Fruit fly (Drosophila melanogaster) whole organism, embryonic: Measurements from ENCODE around the gene Usp8.

ENCODE experiments used
- Atf-2 ChIP-seq: fragments of 200-800 bp; sonication (Bioruptor generic); optimal IDR thresholded peaks from 2 replicates; lab custom pipeline; 2016; ENCODE audit warnings: missing biosample characterization, missing genetic modification characterization
- CG10543 ChIP-seq: fragments of 200-800 bp; sonication (Bioruptor generic); optimal IDR thresholded peaks from 3 replicates; lab custom pipeline; 2017; ENCODE audit warnings: missing biosample characterization, mild to moderate bottlenecking, missing genetic modification characterization, moderate library complexity
- CG11560 ChIP-seq: fragments of 200-800 bp; sonication (Bioruptor generic); IDR thresholded peaks from 3 replicates; pipeline ENCODE4 v1.3.6; 2022; ENCODE audit warnings: missing biosample characterization, missing genetic modification characterization
- CG12236 ChIP-seq: fragments of 200-800 bp; sonication (Bioruptor generic); optimal IDR thresholded peaks from 2 replicates; lab custom pipeline; 2016; ENCODE audit warnings: missing biosample characterization, missing genetic modification characterization
- CG12391 ChIP-seq: fragments of 200-800 bp; sonication (Bioruptor generic); optimal IDR thresholded peaks from 3 replicates; lab custom pipeline; 2018; ENCODE audit warnings: missing biosample characterization, mild to moderate bottlenecking, missing genetic modification characterization, moderate library complexity
- CG13424 ChIP-seq: fragments of 200-800 bp; sonication (Bioruptor generic); optimal IDR thresholded peaks from 2 replicates; lab custom pipeline; 2019; ENCODE audit warnings: missing biosample characterization, mild to moderate bottlenecking, missing genetic modification characterization, moderate library complexity
- CG14965 ChIP-seq: fragments of 200-800 bp; sonication (Bioruptor generic); optimal IDR thresholded peaks from 2 replicates; lab custom pipeline; 2016; ENCODE audit warnings: missing biosample characterization, missing genetic modification characterization, borderline replicate concordance
- CG15601 ChIP-seq: fragments of 200-800 bp; sonication (Bioruptor generic); optimal IDR thresholded peaks from 3 replicates; lab custom pipeline; 2019; ENCODE audit warnings: missing biosample characterization, mild to moderate bottlenecking, missing genetic modification characterization, moderate library complexity
- CG16863 ChIP-seq: fragments of 200-800 bp; sonication (Bioruptor generic); optimal IDR thresholded peaks from 3 replicates; lab custom pipeline; 2016; ENCODE audit warnings: missing biosample characterization, missing genetic modification characterization
- CG17612 ChIP-seq: fragments of 200-800 bp; sonication (Bioruptor generic); IDR thresholded peaks from 2 replicates; pipeline ENCODE4 v1.3.6; 2022; ENCODE audit warnings: missing biosample characterization, missing genetic modification characterization
- CG18262 ChIP-seq: fragments of 200-800 bp; optimal IDR thresholded peaks from 3 replicates; lab custom pipeline; 2019; ENCODE audit warnings: missing biosample characterization, mild to moderate bottlenecking, missing genetic modification characterization, moderate library complexity
- CG3995 ChIP-seq: fragments of 200-800 bp; sonication (Bioruptor generic); optimal IDR thresholded peaks from 3 replicates; lab custom pipeline; 2016; ENCODE audit warnings: missing biosample characterization, missing genetic modification characterization
- CG4360 ChIP-seq: fragments of 200-800 bp; sonication (Bioruptor generic); IDR thresholded peaks from 2 replicates; pipeline ENCODE4 v1.3.6; 2022; ENCODE audit warnings: missing biosample characterization, missing genetic modification characterization
- CG6689 ChIP-seq: fragments of 200-800 bp; sonication (Bioruptor generic); IDR thresholded peaks from 2 replicates; pipeline ENCODE4 v1.3.6; 2022; ENCODE audit warnings: missing biosample characterization, missing genetic modification characterization
- CG6765 ChIP-seq: fragments of 200-800 bp; sonication (Bioruptor generic); optimal IDR thresholded peaks from 3 replicates; lab custom pipeline; 2017; ENCODE audit warnings: missing biosample characterization, mild to moderate bottlenecking, missing genetic modification characterization
- CG8281 ChIP-seq: fragments of 200-800 bp; sonication (Bioruptor generic); optimal IDR thresholded peaks from 2 replicates; lab custom pipeline; 2018; ENCODE audit warnings: missing biosample characterization, mild to moderate bottlenecking, missing genetic modification characterization, moderate library complexity
- CG8388 ChIP-seq: fragments of 200-800 bp; sonication (Bioruptor generic); optimal IDR thresholded peaks from 2 replicates; lab custom pipeline; 2019; ENCODE audit warnings: missing biosample characterization, mild to moderate bottlenecking, missing genetic modification characterization, moderate library complexity
- CG8924 ChIP-seq: fragments of 200-800 bp; optimal IDR thresholded peaks from 3 replicates; lab custom pipeline; 2019; ENCODE audit warnings: missing biosample characterization, mild to moderate bottlenecking, missing genetic modification characterization, moderate library complexity
- Doc3 ChIP-seq: fragments of 200-800 bp; sonication (Bioruptor generic); IDR thresholded peaks from 3 replicates; pipeline ENCODE4 v1.3.6; 2022; ENCODE audit warnings: missing biosample characterization, missing genetic modification characterization; ENCODE audit not compliant: partially characterized antibody
- Dp ChIP-seq: fragments of 200-800 bp; sonication (Bioruptor generic); optimal IDR thresholded peaks from 2 replicates; lab custom pipeline; 2018; ENCODE audit warnings: missing biosample characterization, mild to moderate bottlenecking, missing genetic modification characterization, moderate library complexity
- Fer1 ChIP-seq: fragments of 200-800 bp; sonication (Bioruptor generic); optimal IDR thresholded peaks from 2 replicates; lab custom pipeline; 2017; ENCODE audit warnings: missing biosample characterization, mild to moderate bottlenecking, missing genetic modification characterization
- GATAe ChIP-seq: fragments of 200-800 bp; sonication (Bioruptor generic); conservative IDR thresholded peaks from 2 replicates; pipeline ENCODE4 v1.3.6; 2022; ENCODE audit warnings: missing biosample characterization, missing genetic modification characterization
- HmgZ ChIP-seq: fragments of 200-800 bp; sonication (Bioruptor generic); optimal IDR thresholded peaks from 2 replicates; lab custom pipeline; 2018; ENCODE audit warnings: missing biosample characterization, mild to moderate bottlenecking, missing genetic modification characterization
- Hmx ChIP-seq: fragments of 200-800 bp; sonication (Bioruptor generic); optimal IDR thresholded peaks from 2 replicates; lab custom pipeline; 2016; ENCODE audit warnings: missing biosample characterization, missing genetic modification characterization
- Hr3 ChIP-seq: fragments of 200-800 bp; sonication (Bioruptor generic); optimal IDR thresholded peaks from 3 replicates; lab custom pipeline; 2016; ENCODE audit warnings: missing biosample characterization, missing genetic modification characterization
- Hr51 ChIP-seq, 2 experiments: fragments of 200-800 bp; sonication (Bioruptor generic); optimal IDR thresholded peaks; 2 replicates in 1 of 2; 3 replicates in 1 of 2; lab custom pipeline; 2016 to 2018; ENCODE audit warnings: missing biosample characterization in 2 of 2, missing genetic modification characterization in 2 of 2, mild to moderate bottlenecking in 1 of 2, moderate library complexity in 1 of 2
- Med ChIP-seq: fragments of 200-800 bp; sonication (Bioruptor generic); peaks from one replicate; lab custom pipeline; 2016; ENCODE audit warnings: missing biosample characterization, missing genetic modification characterization, mild to moderate bottlenecking, inconsistent platforms, moderate library complexity
- Side ChIP-seq: fragments of 200-800 bp; sonication (Bioruptor generic); optimal IDR thresholded peaks from 2 replicates; lab custom pipeline; 2016; ENCODE audit warnings: missing biosample characterization, missing genetic modification characterization
- YL-1 ChIP-seq: fragments of 200-800 bp; sonication (Bioruptor generic); optimal IDR thresholded peaks from 3 replicates; lab custom pipeline; 2017; ENCODE audit warnings: missing biosample characterization, mild to moderate bottlenecking, missing genetic modification characterization
- al ChIP-seq: fragments of 200-800 bp; sonication (Bioruptor generic); IDR thresholded peaks from 2 replicates; pipeline ENCODE4 v1.3.6; 2022; ENCODE audit warnings: missing biosample characterization, missing genetic modification characterization
- ara ChIP-seq: fragments of 200-800 bp; sonication (Bioruptor generic); IDR thresholded peaks from 2 replicates; pipeline ENCODE4 v1.3.6; 2022; ENCODE audit warnings: missing biosample characterization, missing genetic modification characterization
- bigmax ChIP-seq: fragments of 200-800 bp; sonication (Bioruptor generic); optimal IDR thresholded peaks from 2 replicates; lab custom pipeline; 2018; ENCODE audit warnings: missing biosample characterization, mild to moderate bottlenecking, missing genetic modification characterization
- cas ChIP-seq: fragments of 200-800 bp; sonication (Bioruptor generic); IDR thresholded peaks from 2 replicates; pipeline ENCODE4 v1.3.6; 2022; ENCODE audit warnings: missing biosample characterization, missing genetic modification characterization
- cg ChIP-seq: fragments of 200-800 bp; sonication (Bioruptor generic); optimal IDR thresholded peaks from 3 replicates; lab custom pipeline; 2019; ENCODE audit warnings: missing biosample characterization, mild to moderate bottlenecking, missing genetic modification characterization, moderate library complexity
- chn ChIP-seq: fragments of 200-800 bp; sonication (Bioruptor generic); optimal IDR thresholded peaks from 2 replicates; lab custom pipeline; 2016; ENCODE audit warnings: missing biosample characterization, missing genetic modification characterization
- corto ChIP-seq: fragments of 200-800 bp; sonication (Bioruptor generic); optimal IDR thresholded peaks from 2 replicates; lab custom pipeline; 2016; ENCODE audit warnings: missing biosample characterization, mild to moderate bottlenecking, missing genetic modification characterization, moderate library complexity
- disco-r ChIP-seq: fragments of 200-800 bp; sonication (Bioruptor generic); optimal IDR thresholded peaks from 2 replicates; lab custom pipeline; 2016; ENCODE audit warnings: missing biosample characterization, missing genetic modification characterization
- esg ChIP-seq: fragments of 200-800 bp; sonication (Bioruptor generic); conservative IDR thresholded peaks from 2 replicates; pipeline ENCODE4 v1.3.6; 2022; ENCODE audit warnings: missing biosample characterization, missing genetic modification characterization
- gro ChIP-seq: fragments of 200-800 bp; sonication (Bioruptor generic); optimal IDR thresholded peaks from 2 replicates; lab custom pipeline; 2016; ENCODE audit warnings: missing biosample characterization, missing genetic modification characterization
- jing ChIP-seq: fragments of 200-800 bp; sonication (Bioruptor generic); optimal IDR thresholded peaks from 2 replicates; lab custom pipeline; 2018; ENCODE audit warnings: missing biosample characterization, mild to moderate bottlenecking, missing genetic modification characterization
- jumu ChIP-seq: fragments of 200-800 bp; sonication (Bioruptor generic); optimal IDR thresholded peaks from 3 replicates; lab custom pipeline; 2016; ENCODE audit warnings: missing biosample characterization, missing genetic modification characterization
- lilli ChIP-seq: fragments of 200-800 bp; sonication (Bioruptor generic); optimal IDR thresholded peaks from 3 replicates; lab custom pipeline; 2016; ENCODE audit warnings: missing biosample characterization, missing genetic modification characterization
- nmo ChIP-seq: fragments of 200-800 bp; sonication (Bioruptor generic); optimal IDR thresholded peaks from 2 replicates; lab custom pipeline; 2018; ENCODE audit warnings: missing biosample characterization, mild to moderate bottlenecking, missing genetic modification characterization, moderate library complexity
- onecut ChIP-seq: fragments of 200-800 bp; sonication (Bioruptor generic); IDR thresholded peaks from 2 replicates; pipeline ENCODE4 v1.3.6; 2022; ENCODE audit warnings: missing biosample characterization, missing genetic modification characterization
- phol ChIP-seq: fragments of 200-800 bp; sonication (Bioruptor generic); optimal IDR thresholded peaks from 3 replicates; lab custom pipeline; 2018; ENCODE audit warnings: missing biosample characterization, mild to moderate bottlenecking, missing genetic modification characterization, moderate library complexity
- repo ChIP-seq: fragments of 200-800 bp; sonication (Bioruptor generic); optimal IDR thresholded peaks from 2 replicates; lab custom pipeline; 2016; ENCODE audit warnings: missing biosample characterization, missing genetic modification characterization
- row ChIP-seq: fragments of 200-800 bp; sonication (Bioruptor generic); IDR thresholded peaks from 3 replicates; pipeline ENCODE4 v1.3.6; 2022; ENCODE audit warnings: missing biosample characterization, missing genetic modification characterization
- scrt ChIP-seq: fragments of 200-800 bp; sonication (Bioruptor generic); optimal IDR thresholded peaks from 2 replicates; lab custom pipeline; 2018; ENCODE audit warnings: missing biosample characterization, mild to moderate bottlenecking, missing genetic modification characterization, moderate library complexity
- sens-2 ChIP-seq: fragments of 200-800 bp; sonication (Bioruptor generic); IDR thresholded peaks from 2 replicates; pipeline ENCODE4 v1.3.6; 2022; ENCODE audit warnings: missing biosample characterization, missing genetic modification characterization
- wek ChIP-seq: fragments of 200-800 bp; sonication (Bioruptor generic); optimal IDR thresholded peaks from 3 replicates; lab custom pipeline; 2018; ENCODE audit warnings: missing biosample characterization, mild to moderate bottlenecking, missing genetic modification characterization, moderate library complexity

Gene Usp8

dm6 chr3R:21186606-21187393, 52.7 kb downstream of the Usp8 start (continued):
- TF ChIP-seq CG10543 (GFP tag; lab: Kevin White, UChicago) (no peak), scrt (GFP tag; lab: Kevin White, UChicago) (peak; percentile 61), jumu (GFP tag; lab: Kevin White, UChicago) (no peak), esg (GFP tag; lab: Robert Waterston, UW) (0 out of 2 replicates have a peak, but pooled peaks have one; percentile 5), ara (GFP tag; lab: Robert Waterston, UW) (no peak), CG14965 (GFP tag; lab: Kevin White, UChicago) (no peak), row (GFP tag; lab: Robert Waterston, UW) (peak; percentile 85), cas (GFP tag; lab: Robert Waterston, UW) (no peak), Hmx (GFP tag; lab: Kevin White, UChicago) (no peak), CG17612 (GFP tag; lab: Robert Waterston, UW) (no peak), repo (no peak), Dp (no peak), Hr3 (GFP tag; lab: Kevin White, UChicago) (peak; percentile 3), onecut (GFP tag; lab: Robert Waterston, UW) (no peak; the same call in 1 of the 2 replicates), al (GFP tag; lab: Robert Waterston, UW) (no peak), disco-r (GFP tag; lab: Kevin White, UChicago) (no peak), CG4360 (GFP tag; lab: Robert Waterston, UW) (no peak), corto (GFP tag; lab: Kevin White, UChicago) (no peak), CG8281 (tag; lab: Kevin White, UChicago) (no peak), lilli (GFP tag; lab: Kevin White, UChicago) (no peak), chn (GFP tag; lab: Kevin White, UChicago) (peak; percentile 20), CG8924 (tag; lab: Kevin White, UChicago) (no peak), Med (GFP tag; lab: Kevin White, UChicago) (peak; percentile 39), GATAe (GFP tag; lab: Robert Waterston, UW) (no peak), CG16863 (GFP tag; lab: Kevin White, UChicago) (peak; percentile 28), Atf-2 (GFP tag; lab: Kevin White, UChicago) (peak; percentile 23), CG12391 (tag; lab: Kevin White, UChicago) (peak; percentile 46), sens-2 (GFP tag; lab: Robert Waterston, UW) (no peak), CG12236 (GFP tag; lab: Kevin White, UChicago) (no peak), bigmax (GFP tag; lab: Kevin White, UChicago) (no peak), jing (GFP tag; lab: Kevin White, UChicago) (no peak), wek (GFP tag; lab: Kevin White, UChicago) (no peak), CG18262 (peak; percentile 38), CG6689 (peak; percentile 29; the same call in 1 of the 2 replicates), CG3995 (GFP tag; lab: Kevin White, UChicago) (no peak), HmgZ (tag; lab: Kevin White, UChicago) (no peak), CG13424 (tag; lab: Kevin White, UChicago) (peak; percentile 34), Side (GFP tag; lab: Kevin White, UChicago) (no peak), phol (tag; lab: Kevin White, UChicago) (peak; percentile 50), cg (GFP tag; lab: Kevin White, UChicago) (no peak), CG8388 (GFP tag; lab: Kevin White, UChicago) (no peak), Hr51 (GFP tag; optimal IDR thresholded peaks at IDR 0.05; lab: Kevin White, UChicago) (peak in 1 of 2 experiments; percentile 51), CG6765 (peak; percentile 63), nmo (GFP tag; lab: Kevin White, UChicago) (peak; percentile 38), CG11560 (tag; lab: Robert Waterston, UW) (no peak), Fer1 (GFP tag; lab: Kevin White, UChicago) (no peak), Doc3 (GFP tag; lab: Robert Waterston, UW) (no peak), gro (GFP tag; lab: Kevin White, UChicago) (no peak), YL-1 (no peak), CG15601 (tag; lab: Kevin White, UChicago) (no peak)
